Worm (Caenorhabditis elegans) whole organism, L4 larva: ENCODE results near the gene ntp-1.

Experiments used
- D1046.2 ChIP-seq: fragments of 200-800 bp; sonication (Bioruptor generic); IDR thresholded peaks from 2 replicates; pipeline ENCODE4 v1.3.6; 2022; ENCODE audit warnings: missing genetic modification characterization, missing compliant biosample characterization
- F10B5.3 ChIP-seq: sonication (generic microtip); optimal IDR thresholded peaks from 2 replicates; lab custom pipeline; 2016; ENCODE audit warnings: mild to moderate bottlenecking, missing genetic modification characterization, missing compliant biosample characterization
- F44E2.7 ChIP-seq: fragments of 200-800 bp; sonication (Bioruptor generic); IDR thresholded peaks from 2 replicates; pipeline ENCODE4 v2.1.2; 2022; ENCODE audit warnings: missing genetic modification characterization, missing compliant biosample characterization
- T26A8.4 ChIP-seq: fragments of 200-800 bp; sonication (Bioruptor generic); IDR thresholded peaks from 2 replicates; pipeline ENCODE4 v1.3.6; 2022; ENCODE audit warnings: missing genetic modification characterization, missing compliant biosample characterization
- ZK546.5 ChIP-seq, 2 experiments: sonication (generic microtip); optimal IDR thresholded peaks; 2 replicates each; lab custom pipeline; 2017; ENCODE audit warnings: missing biosample characterization in 2 of 2, missing genetic modification characterization in 2 of 2
- aha-1 ChIP-seq: fragments of 150-350 bp; peaks from one replicate; lab custom pipeline; 2014; ENCODE audit warnings: missing biosample characterization, missing genetic modification characterization
- aly-2 ChIP-seq: sonication (generic microtip); optimal IDR thresholded peaks from 2 replicates; lab custom pipeline; 2018; ENCODE audit warnings: missing biosample characterization, missing genetic modification characterization
- ama-1 ChIP-seq: fragments of 150-350 bp; optimal IDR thresholded peaks from 2 replicates; lab custom pipeline; 2014; ENCODE audit warnings: inconsistent platforms, mixed read lengths
- ceh-28 ChIP-seq: fragments of 150-350 bp; optimal IDR thresholded peaks from 2 replicates; lab custom pipeline; 2014; ENCODE audit warnings: missing biosample characterization, missing genetic modification reagents, missing genetic modification characterization
- ceh-44 ChIP-seq: fragments of 200-800 bp; sonication (Bioruptor generic); IDR thresholded peaks from 2 replicates; pipeline ENCODE4 v1.3.6; 2022; ENCODE audit warnings: missing genetic modification reagents, missing genetic modification characterization, missing compliant biosample characterization
- ces-1 ChIP-seq: fragments of 150-350 bp; sonication (generic microtip); optimal IDR thresholded peaks from 4 replicates; lab custom pipeline; 2014; ENCODE audit warnings: missing biosample characterization, missing genetic modification reagents, missing genetic modification characterization
- ctbp-1 ChIP-seq: fragments of 200-800 bp; sonication (Bioruptor generic); IDR thresholded peaks from 2 replicates; pipeline ENCODE4 v1.3.6; 2022; ENCODE audit warnings: missing genetic modification reagents, missing genetic modification characterization, missing compliant biosample characterization
- dmd-6 ChIP-seq: fragments of 200-800 bp; sonication (Bioruptor generic); IDR thresholded peaks from 2 replicates; pipeline ENCODE4 v1.3.6; 2022; ENCODE audit warnings: missing genetic modification reagents, missing genetic modification characterization, missing compliant biosample characterization
- dpl-1 ChIP-seq: fragments of 150-350 bp; optimal IDR thresholded peaks from 2 replicates; lab custom pipeline; 2014; ENCODE audit warnings: missing biosample characterization, missing genetic modification reagents, missing genetic modification characterization
- duxl-1 ChIP-seq: sonication (generic microtip); optimal IDR thresholded peaks from 2 replicates; lab custom pipeline; 2016; ENCODE audit warnings: mild to moderate bottlenecking, missing genetic modification characterization, moderate library complexity, missing compliant biosample characterization; ENCODE audit not compliant: poor library complexity
- egl-27 ChIP-seq: sonication (generic microtip); optimal IDR thresholded peaks from 3 replicates; lab custom pipeline; 2017; ENCODE audit warnings: missing biosample characterization, missing genetic modification reagents, missing genetic modification characterization
- egl-43 ChIP-seq: fragments of 200-800 bp; sonication (Bioruptor generic); IDR thresholded peaks from 2 replicates; pipeline ENCODE4 v1.3.6; 2022; ENCODE audit warnings: missing genetic modification reagents, missing genetic modification characterization, missing compliant biosample characterization
- fos-1 ChIP-seq: fragments of 150-350 bp; optimal IDR thresholded peaks from 2 replicates; lab custom pipeline; 2014; ENCODE audit warnings: missing biosample characterization, missing genetic modification characterization
- hlh-11 ChIP-seq: fragments of 200-800 bp; sonication (Bioruptor generic); optimal IDR thresholded peaks from 2 replicates; lab custom pipeline; 2018; ENCODE audit warnings: mild to moderate bottlenecking, missing genetic modification characterization, missing compliant biosample characterization
- hlh-30 ChIP-seq: sonication (generic microtip); optimal IDR thresholded peaks from 2 replicates; lab custom pipeline; 2017; ENCODE audit warnings: antibody characterized with exemption, mild to moderate bottlenecking, missing genetic modification characterization, missing compliant biosample characterization; ENCODE audit not compliant: insufficient read depth
- hmg-1.1 ChIP-seq: fragments of 200-800 bp; sonication (Bioruptor generic); IDR thresholded peaks from 2 replicates; pipeline ENCODE4 v1.3.6; 2022; ENCODE audit warnings: missing genetic modification reagents, missing genetic modification characterization, missing compliant biosample characterization
- jun-1 ChIP-seq: fragments of 150-350 bp; optimal IDR thresholded peaks from 2 replicates; lab custom pipeline; 2014; ENCODE audit warnings: missing biosample characterization, missing genetic modification reagents, missing genetic modification characterization
- lin-13 ChIP-seq: fragments of 150-350 bp; optimal IDR thresholded peaks from 2 replicates; lab custom pipeline; 2014; ENCODE audit warnings: missing biosample characterization, missing genetic modification reagents, missing genetic modification characterization
- lin-15B ChIP-seq: fragments of 150-350 bp; sonication (generic microtip); optimal IDR thresholded peaks from 3 replicates; lab custom pipeline; 2014; ENCODE audit warnings: missing biosample characterization, missing genetic modification characterization
- lir-3 ChIP-seq: sonication (generic microtip); optimal IDR thresholded peaks from 2 replicates; lab custom pipeline; 2016; ENCODE audit warnings: mild to moderate bottlenecking, missing genetic modification characterization, missing compliant biosample characterization
- lsy-2 ChIP-seq, 2 experiments: fragments of 150-350 bp in 1 of 2; sonication (generic microtip) in 1 of 2; optimal IDR thresholded peaks; 2 replicates each; lab custom pipeline; 2014 to 2017; ENCODE audit warnings: missing biosample characterization in 2 of 2, missing genetic modification characterization in 2 of 2
- madf-5 ChIP-seq, 2 experiments: fragments of 200-800 bp; sonication (Bioruptor generic); IDR thresholded peaks; 2 replicates each; pipeline ENCODE4 v1.3.6; 2022; ENCODE audit warnings: missing compliant biosample characterization in 2 of 2, missing genetic modification characterization in 2 of 2
- mdl-1 ChIP-seq, 2 experiments: fragments of 150-350 bp in 1 of 2; sonication (generic microtip) in 1 of 2; optimal IDR thresholded peaks; 2 replicates each; lab custom pipeline; 2014 to 2017; ENCODE audit warnings: missing biosample characterization in 2 of 2, missing genetic modification characterization in 2 of 2
- mep-1 ChIP-seq: fragments of 150-350 bp; sonication (generic microtip); optimal IDR thresholded peaks from 3 replicates; lab custom pipeline; 2014; ENCODE audit warnings: missing biosample characterization, missing genetic modification characterization
- mes-2 ChIP-seq: sonication (generic microtip); optimal IDR thresholded peaks from 2 replicates; lab custom pipeline; 2016; ENCODE audit warnings: missing genotype, mild to moderate bottlenecking, missing genetic modification characterization, missing compliant biosample characterization; ENCODE audit not compliant: poor library complexity, severe bottlenecking
- mxl-2 ChIP-seq: fragments of 200-800 bp; sonication (Bioruptor generic); conservative IDR thresholded peaks from 2 replicates; pipeline ENCODE4 v1.3.6; 2022; ENCODE audit warnings: missing genetic modification reagents, missing genetic modification characterization, missing compliant biosample characterization
- nhr-10 ChIP-seq: fragments of 150-350 bp; optimal IDR thresholded peaks from 2 replicates; lab custom pipeline; 2014; ENCODE audit warnings: missing biosample characterization, missing genetic modification characterization
- nhr-102 ChIP-seq: sonication (generic microtip); optimal IDR thresholded peaks from 2 replicates; lab custom pipeline; 2016; ENCODE audit warnings: mild to moderate bottlenecking, missing genetic modification characterization, moderate library complexity, missing compliant biosample characterization
- nhr-11 ChIP-seq: fragments of 150-350 bp; optimal IDR thresholded peaks from 2 replicates; lab custom pipeline; 2014; ENCODE audit warnings: missing biosample characterization, missing genetic modification characterization
- nhr-111 ChIP-seq: fragments of 200-800 bp; sonication (Bioruptor generic); optimal IDR thresholded peaks from 2 replicates; lab custom pipeline; 2018; ENCODE audit warnings: mild to moderate bottlenecking, missing genetic modification characterization, missing compliant biosample characterization
- nhr-28 ChIP-seq: fragments of 150-350 bp; optimal IDR thresholded peaks from 2 replicates; lab custom pipeline; 2014; ENCODE audit warnings: missing biosample characterization, missing genetic modification characterization
- nhr-48 ChIP-seq: sonication (generic microtip); optimal IDR thresholded peaks from 2 replicates; lab custom pipeline; 2016; ENCODE audit warnings: mild to moderate bottlenecking, missing genetic modification characterization, missing compliant biosample characterization
- nhr-6 ChIP-seq: fragments of 150-350 bp; optimal IDR thresholded peaks from 2 replicates; lab custom pipeline; 2014; ENCODE audit warnings: missing biosample characterization, missing genetic modification characterization
- nhr-76 ChIP-seq: fragments of 150-350 bp; optimal IDR thresholded peaks from 2 replicates; lab custom pipeline; 2014; ENCODE audit warnings: missing biosample characterization, missing genetic modification characterization
- nhr-77 ChIP-seq: fragments of 150-350 bp; optimal IDR thresholded peaks from 2 replicates; lab custom pipeline; 2014; ENCODE audit warnings: missing biosample characterization, missing genetic modification characterization
- php-3 ChIP-seq: fragments of 200-800 bp; sonication (Bioruptor generic); IDR thresholded peaks from 2 replicates; pipeline ENCODE4 v1.3.6; 2022; ENCODE audit warnings: missing genetic modification reagents, missing genetic modification characterization, missing compliant biosample characterization
- pqm-1 ChIP-seq: sonication (generic microtip); optimal IDR thresholded peaks from 2 replicates; lab custom pipeline; 2017; ENCODE audit warnings: missing biosample characterization, missing genetic modification characterization
- rbr-2 ChIP-seq: sonication (generic microtip); optimal IDR thresholded peaks from 2 replicates; lab custom pipeline; 2016; ENCODE audit warnings: missing genotype, missing genetic modification characterization, missing compliant biosample characterization
- snpc-4 ChIP-seq: fragments of 150-350 bp; optimal IDR thresholded peaks from 2 replicates; lab custom pipeline; 2014; ENCODE audit warnings: missing biosample characterization, missing genetic modification characterization
- tag-97 ChIP-seq: fragments of 200-800 bp; sonication (Bioruptor generic); IDR thresholded peaks from 2 replicates; pipeline ENCODE4 v1.3.6; 2022; ENCODE audit warnings: missing genetic modification characterization, missing compliant biosample characterization
- tra-1 ChIP-seq: fragments of 200-800 bp; sonication (Bioruptor generic); IDR thresholded peaks from 2 replicates; pipeline ENCODE4 v1.3.6; 2022; ENCODE audit warnings: missing genetic modification reagents, missing genetic modification characterization, missing compliant biosample characterization
- unc-130 ChIP-seq: sonication (generic microtip); optimal IDR thresholded peaks from 2 replicates; lab custom pipeline; 2016; ENCODE audit warnings: missing genetic modification reagents, missing genetic modification characterization, missing compliant biosample characterization
- unc-62 ChIP-seq, 3 experiments: fragments of 150-350 bp in 1 of 3; sonication (generic microtip); optimal IDR thresholded peaks in 2 of 3; peaks in 1 of 3; 1 replicate in 1 of 3; 2 replicates in 2 of 3; lab custom pipeline; 2014 to 2017; ENCODE audit warnings: missing biosample characterization in 3 of 3, missing genetic modification characterization in 3 of 3, missing genetic modification reagents in 3 of 3, missing genotype in 1 of 3
- vab-7 ChIP-seq: fragments of 200-800 bp; sonication (Bioruptor generic); IDR thresholded peaks from 2 replicates; pipeline ENCODE4 v1.3.6; 2022; ENCODE audit warnings: missing genetic modification reagents, missing genetic modification characterization, missing compliant biosample characterization
- zfp-2 ChIP-seq: sonication (generic microtip); optimal IDR thresholded peaks from 2 replicates; lab custom pipeline; 2016; ENCODE audit warnings: mild to moderate bottlenecking, missing genetic modification characterization, missing compliant biosample characterization
- zfp-3 ChIP-seq: fragments of 200-800 bp; sonication (Bioruptor generic); conservative IDR thresholded peaks from 2 replicates; pipeline ENCODE4 v1.3.6; 2022; ENCODE audit warnings: missing genetic modification reagents, missing genetic modification characterization, missing compliant biosample characterization
- zip-2 ChIP-seq: fragments of 150-350 bp; optimal IDR thresholded peaks from 2 replicates; lab custom pipeline; 2014; ENCODE audit warnings: missing biosample characterization, missing genetic modification characterization

ntp-1 gene

DNA sequence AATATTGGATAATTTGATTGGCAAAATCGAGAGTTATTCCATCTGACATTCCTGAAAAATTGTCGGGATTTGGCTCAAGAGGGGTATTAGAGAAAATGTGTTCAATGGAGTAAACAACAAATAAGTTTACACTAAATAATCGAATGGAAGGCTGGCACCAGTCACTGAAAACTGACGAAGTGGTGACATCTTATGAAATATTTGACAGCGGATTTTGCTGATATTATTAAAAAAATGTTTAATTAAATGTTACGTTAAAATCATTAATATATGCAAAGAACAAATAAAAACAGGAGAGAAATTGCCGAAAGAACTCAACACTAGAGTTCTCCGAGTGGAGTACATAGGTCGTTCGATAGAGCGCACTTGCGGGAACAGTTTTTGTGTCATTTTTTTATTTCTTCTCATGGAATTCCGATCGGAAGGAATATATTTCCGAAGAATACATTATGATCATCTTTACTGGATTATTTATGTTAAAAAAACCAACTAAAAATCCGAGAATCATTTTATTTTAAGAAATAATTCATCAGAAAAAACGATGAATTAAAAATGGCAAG is 9.0 kb downstream of the ntp-1 start, which contains the start of gene tag-322 (continued):
- TF ChIP-seq mep-1 (tag; lab: Kevin White, UChicago) (peak; percentile 85), rbr-2 (tag; lab: Kevin White, UChicago) (peak; percentile 62), nhr-102 (tag; lab: Kevin White, UChicago) (peak; percentile 42), nhr-77 (tag; lab: Kevin White, UChicago) (peak; percentile 42), dpl-1 (GFP tag; lab: Kevin White, UChicago) (peak; percentile 71), lin-15B (tag; lab: Kevin White, UChicago) (no peak), vab-7 (GFP tag; lab: Robert Waterston, UW) (no peak), snpc-4 (tag; lab: Kevin White, UChicago) (no peak), tag-97 (GFP tag; lab: Robert Waterston, UW) (no peak), mxl-2 (GFP tag; lab: Robert Waterston, UW) (no peak), F44E2.7 (no peak), nhr-28 (tag; lab: Kevin White, UChicago) (peak; percentile 44), tra-1 (GFP tag; lab: Robert Waterston, UW) (no peak), mes-2 (peak; percentile 84), nhr-10 (tag; lab: Kevin White, UChicago) (no peak), lin-13 (GFP tag; lab: Kevin White, UChicago) (peak; percentile 21), hmg-1.1 (GFP tag; lab: Robert Waterston, UW) (no peak), zip-2 (tag; lab: Kevin White, UChicago) (no peak), unc-62 (GFP tag; optimal IDR thresholded peaks at IDR 0.05 in 1 of 2; lab: Kevin White, UChicago) (no peak), unc-62 (tag; optimal IDR thresholded peaks at IDR 0.05; lab: Kevin White, UChicago) (no peak), aly-2 (tag; lab: Kevin White, UChicago) (no peak), unc-130 (GFP tag; lab: Kevin White, UChicago) (no peak), D1046.2 (no peak), nhr-76 (tag; lab: Kevin White, UChicago) (no peak), ama-1 (lab: Kevin White, UChicago) (peak; percentile 44), dmd-6 (GFP tag; lab: Robert Waterston, UW) (peak; percentile 25; the same call in 1 of the 2 replicates), fos-1 (no peak), egl-27 (no peak), zfp-3 (GFP tag; lab: Robert Waterston, UW) (no peak), nhr-48 (tag; lab: Kevin White, UChicago) (no peak), lir-3 (tag; lab: Kevin White, UChicago) (no peak), jun-1 (no peak), ZK546.5 (tag; optimal IDR thresholded peaks at IDR 0.05; lab: Kevin White, UChicago) (no peak), ceh-28 (tag; lab: Kevin White, UChicago) (no peak), T26A8.4 (GFP tag; lab: Robert Waterston, UW) (no peak), hlh-30 (peak; percentile 54), madf-5 (GFP tag; IDR thresholded peaks at IDR 0.05; lab: Robert Waterston, UW) (no peak), F10B5.3 (tag; lab: Kevin White, UChicago) (no peak), ctbp-1 (no peak), mdl-1 (tag; optimal IDR thresholded peaks at IDR 0.05; lab: Kevin White, UChicago) (no peak), pqm-1 (tag; lab: Kevin White, UChicago) (no peak), nhr-111 (no peak), lsy-2 (tag; optimal IDR thresholded peaks at IDR 0.05; lab: Kevin White, UChicago) (peak; percentile 32 to 92), nhr-11 (tag; lab: Kevin White, UChicago) (no peak), nhr-6 (tag; lab: Kevin White, UChicago) (peak; percentile 31), ceh-44 (GFP tag; lab: Robert Waterston, UW) (no peak), php-3 (GFP tag; lab: Robert Waterston, UW) (no peak), egl-43 (GFP tag; lab: Robert Waterston, UW) (no peak), duxl-1 (tag; lab: Kevin White, UChicago) (no peak), hlh-11 (tag; lab: Kevin White, UChicago) (peak; percentile 32), ces-1 (GFP tag; lab: Kevin White, UChicago) (no peak), zfp-2 (tag; lab: Kevin White, UChicago) (no peak), aha-1 (no peak)
